Fruit fly (Drosophila melanogaster): Measurements from ENCODE around the gene CG17712.
A peak's percentile ranks its signal among the peaks of the same experiment; 100 is the strongest.

The CG17712 gene

dm6 chr2L:1723937-1724591, 27.9 kb downstream of the CG17712 start, which contains the start of gene Rim2 (continued):
- TF ChIP-seq sc (optimal IDR thresholded peaks at IDR 0.05) (no peak), sc (GFP tag; optimal IDR thresholded peaks at IDR 0.05) (no peak), CoRest (tag; optimal IDR thresholded peaks at IDR 0.05) (peak; percentile 59), Bteb2 (GFP tag; optimal IDR thresholded peaks at IDR 0.05) (no peak), CG12236 (GFP tag; optimal IDR thresholded peaks at IDR 0.05) (no peak), ems (GFP tag; optimal IDR thresholded peaks at IDR 0.05) (no peak), chinmo (GFP tag; IDR thresholded peaks at IDR 0.05; ENCODE audit: partially characterized antibody) (peak; percentile 31; the same call in 1 of the 4 replicates), caup (GFP tag; optimal IDR thresholded peaks at IDR 0.05; ENCODE audit: severe bottlenecking) (peak; percentile 4), CG17829 (tag; optimal IDR thresholded peaks at IDR 0.05) (peak; percentile 37), vnd (GFP tag; IDR thresholded peaks at IDR 0.05; ENCODE audit: partially characterized antibody) (no peak), gce (GFP tag; IDR thresholded peaks at IDR 0.05) (no peak), D (optimal IDR thresholded peaks at IDR 0.05) (no peak), D (GFP tag; optimal IDR thresholded peaks at IDR 0.05) (no peak), Gug (GFP tag; IDR thresholded peaks at IDR 0.05) (no peak), CG1529 (GFP tag; optimal IDR thresholded peaks at IDR 0.05) (no peak), Sin3A (optimal IDR thresholded peaks at IDR 0.05) (peak; percentile 38), CG42726 (GFP tag; IDR thresholded peaks at IDR 0.05; ENCODE audit: partially characterized antibody) (peak; percentile 34; the same call in 1 of the 2 replicates), CG12071 (GFP tag; optimal IDR thresholded peaks at IDR 0.05) (no peak), ATbp (GFP tag; optimal IDR thresholded peaks at IDR 0.05) (no peak), CG9215 (GFP tag; IDR thresholded peaks at IDR 0.05) (no peak), tna (GFP tag; IDR thresholded peaks at IDR 0.05; ENCODE audit: partially characterized antibody) (no peak), pho (GFP tag; optimal IDR thresholded peaks at IDR 0.05) (peak; percentile 25), CG15073 (GFP tag; optimal IDR thresholded peaks at IDR 0.05) (no peak), CG1024 (GFP tag; IDR thresholded peaks at IDR 0.05) (no peak), Mes4 (GFP tag; optimal IDR thresholded peaks at IDR 0.05) (no peak), CG4854 (GFP tag; optimal IDR thresholded peaks at IDR 0.05) (peak; percentile 1), CG9797 (GFP tag; optimal IDR thresholded peaks at IDR 0.05) (peak; percentile 93), CG9727 (GFP tag; optimal IDR thresholded peaks at IDR 0.05) (no peak), Dbx (GFP tag; IDR thresholded peaks at IDR 0.05) (0 out of 3 replicates have a peak, but pooled peaks have one; percentile 27), org-1 (GFP tag; optimal IDR thresholded peaks at IDR 0.05) (no peak), bigmax (GFP tag; optimal IDR thresholded peaks at IDR 0.05) (peak; percentile 33), CG11247 (GFP tag; IDR thresholded peaks at IDR 0.05) (no peak), C15 (GFP tag; IDR thresholded peaks at IDR 0.05) (no peak), schlank (tag; optimal IDR thresholded peaks at IDR 0.05) (no peak), CG6791 (GFP tag; IDR thresholded peaks at IDR 0.05; ENCODE audit: partially characterized antibody) (no peak; the same call in 2 of the 3 replicates), CG8478 (optimal IDR thresholded peaks at IDR 0.05) (no peak), CG13123 (GFP tag; optimal IDR thresholded peaks at IDR 0.05) (no peak), shn (GFP tag; optimal IDR thresholded peaks at IDR 0.05) (no peak), p53 (GFP tag; optimal IDR thresholded peaks at IDR 0.05) (peak; percentile 35), esg (GFP tag; conservative IDR thresholded peaks at IDR 0.05) (no peak), Adf1 (GFP tag; IDR thresholded peaks at IDR 0.05) (0 out of 2 replicates have a peak, but pooled peaks have one; percentile 8), Vsx1 (GFP tag; optimal IDR thresholded peaks at IDR 0.05) (no peak), CG10321 (GFP tag; IDR thresholded peaks at IDR 0.05) (0 out of 2 replicates have a peak, but pooled peaks have one; percentile 13), Poxn (GFP tag; IDR thresholded peaks at IDR 0.05) (no peak), maf-S (GFP tag; optimal IDR thresholded peaks at IDR 0.05) (no peak), Dref (GFP tag; IDR thresholded peaks at IDR 0.05) (peak; percentile 39), ara (GFP tag; IDR thresholded peaks at IDR 0.05) (no peak), nerfin-1 (tag; optimal IDR thresholded peaks at IDR 0.05) (peak; percentile 1), CG34422 (GFP tag; IDR thresholded peaks at IDR 0.05) (0 out of 3 replicates have a peak, but pooled peaks have one; percentile 6), zen2 (GFP tag; IDR thresholded peaks at IDR 0.05; ENCODE audit: partially characterized antibody) (no peak), ac (GFP tag; optimal IDR thresholded peaks at IDR 0.05) (no peak)
